Worm (Caenorhabditis elegans) whole organism, late embryonic: ENCODE measurements around the gene srab-20.

Experiments
- K09A11.1 ChIP-seq: sonication (generic microtip); optimal IDR thresholded peaks from 2 replicates; lab custom pipeline; 2017; ENCODE audit warnings: antibody characterized with exemption, mild to moderate bottlenecking, missing genetic modification characterization, missing compliant biosample characterization; ENCODE audit not compliant: insufficient read depth
- T23F11.4 ChIP-seq: fragments of 200-800 bp; sonication (Bioruptor generic); optimal IDR thresholded peaks from 2 replicates; lab custom pipeline; 2018; ENCODE audit warnings: mild to moderate bottlenecking, missing genetic modification characterization, missing compliant biosample characterization
- Y22D7AL.16 ChIP-seq: sonication (generic microtip); optimal IDR thresholded peaks from 2 replicates; lab custom pipeline; 2016; ENCODE audit warnings: missing genetic modification characterization, missing compliant biosample characterization
- ama-1 ChIP-seq: fragments of 150-350 bp; optimal IDR thresholded peaks from 2 replicates; lab custom pipeline; 2014
- ceh-22 ChIP-seq: sonication (generic microtip); optimal IDR thresholded peaks from 2 replicates; lab custom pipeline; 2017; ENCODE audit warnings: missing biosample characterization, missing genetic modification characterization
- elt-2 ChIP-seq: sonication (generic microtip); optimal IDR thresholded peaks from 2 replicates; lab custom pipeline; 2016; ENCODE audit warnings: missing genetic modification reagents, missing genetic modification characterization, missing compliant biosample characterization
- fkh-10 ChIP-seq: fragments of 150-350 bp; optimal IDR thresholded peaks from 2 replicates; lab custom pipeline; 2014; ENCODE audit warnings: missing biosample characterization, missing genetic modification reagents, missing genetic modification characterization
- gmeb-2 ChIP-seq: sonication (generic microtip); optimal IDR thresholded peaks from 2 replicates; lab custom pipeline; 2016; ENCODE audit warnings: missing genetic modification characterization, inconsistent platforms, missing compliant biosample characterization
- sdc-2 ChIP-seq: sonication (generic microtip); optimal IDR thresholded peaks from 2 replicates; lab custom pipeline; 2016; ENCODE audit warnings: missing genotype, missing genetic modification characterization, missing compliant biosample characterization
- tbx-2 ChIP-seq: sonication (generic microtip); optimal IDR thresholded peaks from 2 replicates; lab custom pipeline; 2016; ENCODE audit warnings: missing genetic modification characterization, missing compliant biosample characterization
- unc-3 ChIP-seq, 2 experiments: fragments of 200-800 bp in 1 of 2; sonication (Bioruptor generic) in 1 of 2; sonication (generic microtip) in 1 of 2; conservative IDR thresholded peaks in 1 of 2; optimal IDR thresholded peaks in 1 of 2; 2 replicates each; pipeline versions ENCODE4 v1.3.6 to Lab custom; 2016 to 2022; ENCODE audit warnings: missing compliant biosample characterization in 2 of 2, missing genetic modification characterization in 2 of 2, missing genetic modification reagents in 1 of 2
- unc-42 ChIP-seq: sonication (generic microtip); optimal IDR thresholded peaks from 2 replicates; lab custom pipeline; 2016; ENCODE audit warnings: missing genotype, missing genetic modification characterization, missing compliant biosample characterization
- unc-55 ChIP-seq: sonication (generic microtip); optimal IDR thresholded peaks from 2 replicates; lab custom pipeline; 2017; ENCODE audit warnings: missing biosample characterization, missing genetic modification reagents, missing genetic modification characterization
- ztf-16 ChIP-seq: sonication (generic microtip); optimal IDR thresholded peaks from 2 replicates; lab custom pipeline; 2017; ENCODE audit warnings: missing genetic modification characterization, missing compliant biosample characterization

- TF ChIP-seq Y22D7AL.16 (tag; lab: Kevin White, UChicago), result no peak
- no peak for TF ChIP-seq elt-2 (tag; lab: Kevin White, UChicago)
- TF ChIP-seq unc-42 (tag; lab: Kevin White, UChicago), result no peak
- no peak for TF ChIP-seq ceh-22 (tag; lab: Kevin White, UChicago)
- no peak for TF ChIP-seq fkh-10 (GFP tag; lab: Kevin White, UChicago)
- no peak for TF ChIP-seq ama-1 (lab: Kevin White, UChicago)
- TF ChIP-seq ztf-16 (tag; lab: Kevin White, UChicago), result no peak
- TF ChIP-seq unc-55 (GFP tag; lab: Kevin White, UChicago), result no peak
- no peak for TF ChIP-seq unc-3 (GFP tag; conservative IDR thresholded peaks at IDR 0.05; lab: Robert Waterston, UW)
- no peak for TF ChIP-seq unc-3 (tag; optimal IDR thresholded peaks at IDR 0.05; lab: Kevin White, UChicago)
- TF ChIP-seq tbx-2, result no peak
- no peak for TF ChIP-seq K09A11.1 (tag; lab: Kevin White, UChicago)
- no peak for TF ChIP-seq T23F11.4
- no peak for TF ChIP-seq sdc-2 (tag; lab: Kevin White, UChicago)
- no peak for TF ChIP-seq gmeb-2 (tag; lab: Kevin White, UChicago)
Observed at ce11 chrV:3394694-3395240, 34.0 kb upstream of the srab-20 start, which contains the start of gene T20D4.15.
